Worm (Caenorhabditis elegans): Measurements from ENCODE around the gene sid-1.

Gene sid-1

DNA sequence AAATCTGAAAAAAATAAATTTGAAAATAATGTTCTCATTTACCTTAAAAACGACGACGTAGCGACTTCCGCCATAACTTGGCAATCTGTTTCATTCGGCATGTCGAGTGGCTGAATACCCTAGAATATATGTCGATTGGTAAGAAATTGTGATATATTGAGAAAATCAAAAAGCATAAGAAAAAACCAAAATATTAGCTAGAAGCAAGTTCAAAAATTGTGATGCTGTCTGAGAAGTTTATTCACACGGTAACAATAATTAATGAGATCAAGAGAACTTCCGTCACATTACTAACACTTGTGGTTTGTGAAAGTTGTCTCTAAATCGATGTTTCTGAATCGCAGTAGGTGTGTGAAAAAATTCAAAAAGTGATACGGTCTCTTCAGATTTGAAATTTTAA lies 17.8 kb upstream of the sid-1 start, which contains the start of gene srab-1:
TSS of gene srab-1 (minus strand) at position 101 of the 400 bp plus-strand sequence.
- TF ChIP-seq hlh-6 (tag; optimal IDR thresholded peaks at IDR 0.05) (no peak), ceh-30 (tag; optimal IDR thresholded peaks at IDR 0.05) (no peak), sdc-2 (tag; optimal IDR thresholded peaks at IDR 0.05) (no peak), hlh-15 (tag; optimal IDR thresholded peaks at IDR 0.05) (no peak), eyg-1 (tag; optimal IDR thresholded peaks at IDR 0.05) (no peak), lin-11 (tag; optimal IDR thresholded peaks at IDR 0.05) (no peak), pax-1 (tag; optimal IDR thresholded peaks at IDR 0.05) (no peak), unc-3 (GFP tag; conservative IDR thresholded peaks at IDR 0.05) (no peak), unc-3 (tag; optimal IDR thresholded peaks at IDR 0.05) (no peak), ceh-22 (tag; optimal IDR thresholded peaks at IDR 0.05) (no peak)

DNA sequence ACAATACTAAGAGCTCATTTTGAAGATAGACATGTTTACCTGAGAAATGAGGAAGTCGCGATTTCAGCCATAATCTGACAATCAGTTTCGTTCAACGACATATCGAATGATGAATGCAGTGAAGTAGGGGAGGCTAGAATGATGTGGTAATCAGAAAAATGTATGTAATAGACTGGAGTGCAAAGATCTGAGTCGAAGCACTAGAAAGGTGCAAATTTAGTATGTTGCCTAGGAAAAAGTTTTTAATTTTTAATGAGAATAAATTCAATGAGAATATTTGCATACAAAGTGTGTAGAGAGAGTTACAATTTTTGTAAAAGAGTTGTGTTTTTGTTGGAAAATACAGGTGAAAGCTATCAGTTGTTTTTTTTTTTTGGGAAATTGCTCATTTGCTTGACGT lies 14.8 kb upstream of the sid-1 start, which contains the start of gene srab-2:
TSS of gene srab-2 (minus strand) at position 101 of the 400 bp plus-strand sequence.
- no peak for TF ChIP-seq pha-2 (tag; optimal IDR thresholded peaks at IDR 0.05)
- TF ChIP-seq pat-9 (tag; optimal IDR thresholded peaks at IDR 0.05) = no peak
- no peak for TF ChIP-seq pha-4 (tag; optimal IDR thresholded peaks at IDR 0.05)
- TF ChIP-seq ceh-24 (tag; optimal IDR thresholded peaks at IDR 0.05) = no peak
- no peak for TF ChIP-seq ceh-48 (tag; optimal IDR thresholded peaks at IDR 0.05)
- no peak for TF ChIP-seq ztf-16 (tag; optimal IDR thresholded peaks at IDR 0.05)
- no peak for TF ChIP-seq F13H6.1 (tag; optimal IDR thresholded peaks at IDR 0.05)
- TF ChIP-seq ceh-14 (tag; optimal IDR thresholded peaks at IDR 0.05) = no peak
- TF ChIP-seq tbx-7 (tag; optimal IDR thresholded peaks at IDR 0.05) = no peak
- TF ChIP-seq ttx-3 (tag; optimal IDR thresholded peaks at IDR 0.05) = no peak
- TF ChIP-seq fkh-10 (GFP tag; optimal IDR thresholded peaks at IDR 0.05) = no peak

DNA sequence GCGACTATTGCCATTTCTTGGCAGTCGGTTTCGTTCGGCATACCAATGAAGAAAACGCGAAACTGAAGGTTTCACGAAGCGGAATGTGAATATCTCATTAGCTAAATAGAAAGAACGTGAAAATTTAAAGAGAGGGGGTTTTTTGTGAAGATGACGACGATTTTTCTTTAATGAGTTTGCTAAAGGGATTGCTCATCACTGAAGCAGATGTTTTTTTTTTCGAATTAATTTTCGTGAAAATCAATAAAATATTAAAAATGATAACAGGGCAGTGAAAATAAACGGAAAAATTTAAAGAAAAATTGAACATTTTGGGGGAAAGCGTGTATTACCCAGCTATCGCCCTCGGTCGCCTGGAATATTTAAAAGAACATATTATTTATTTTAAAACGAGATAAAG lies 12.0 kb upstream of the sid-1 start, which contains the start of gene srab-3:
TSS of gene srab-3 (minus strand) at position 101 of the 400 bp plus-strand sequence.
- no peak for TF ChIP-seq pha-2 (tag; optimal IDR thresholded peaks at IDR 0.05)
- TF ChIP-seq ceh-18 (tag; optimal IDR thresholded peaks at IDR 0.05) = no peak
- no peak for TF ChIP-seq ceh-19 (GFP tag; optimal IDR thresholded peaks at IDR 0.05)
- TF ChIP-seq gmeb-2 (tag; optimal IDR thresholded peaks at IDR 0.05) = no peak
- TF ChIP-seq ets-4 (tag; optimal IDR thresholded peaks at IDR 0.05) = no peak
- no peak for TF ChIP-seq syd-9 (tag; optimal IDR thresholded peaks at IDR 0.05)
- no peak for TF ChIP-seq hlh-8 (tag; optimal IDR thresholded peaks at IDR 0.05)
- no peak for TF ChIP-seq T23F11.4 (GFP tag; optimal IDR thresholded peaks at IDR 0.05)
- no peak for TF ChIP-seq tbx-2 (tag; optimal IDR thresholded peaks at IDR 0.05)
- no peak for TF ChIP-seq Y22D7AL.16 (tag; optimal IDR thresholded peaks at IDR 0.05)
- no peak for TF ChIP-seq unc-42 (tag; optimal IDR thresholded peaks at IDR 0.05)
- TF ChIP-seq ceh-9 (tag; optimal IDR thresholded peaks at IDR 0.05) = no peak
- no peak for TF ChIP-seq nhr-232 (tag; optimal IDR thresholded peaks at IDR 0.05)
- TF ChIP-seq pha-4 (tag; optimal IDR thresholded peaks at IDR 0.05) = no peak
- no peak for TF ChIP-seq fax-1 (tag; optimal IDR thresholded peaks at IDR 0.05)
- no peak for TF ChIP-seq pag-3 (tag; optimal IDR thresholded peaks at IDR 0.05; ENCODE audit: borderline replicate concordance)

DNA sequence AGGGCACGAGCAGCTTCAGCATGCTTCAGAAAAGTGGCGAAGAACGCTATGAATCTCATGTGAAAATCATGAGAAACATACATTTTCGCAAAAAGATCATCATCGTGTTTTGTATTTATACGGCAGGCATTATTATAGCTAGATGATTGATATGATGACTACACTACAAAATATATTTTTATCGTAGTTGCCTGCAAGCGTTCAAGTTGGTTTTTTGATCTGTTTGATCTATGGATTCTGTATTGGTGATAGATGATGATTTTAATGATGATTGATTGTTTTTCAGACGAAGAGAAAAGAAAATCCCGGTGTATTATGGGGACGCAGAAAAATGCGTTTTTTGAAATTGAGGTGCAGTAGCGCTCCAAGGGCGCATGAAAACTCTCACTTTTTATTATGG lies 9.1 kb upstream of the sid-1 start, which contains the start of gene ugt-63:
TSS of gene ugt-63 (minus strand) at position 89 of the 400 bp plus-strand sequence.
- TF ChIP-seq npax-4 (tag; optimal IDR thresholded peaks at IDR 0.05) = no peak
- no peak for TF ChIP-seq unc-86 (tag; optimal IDR thresholded peaks at IDR 0.05)
- no peak for TF ChIP-seq C38D4.7 (GFP tag; optimal IDR thresholded peaks at IDR 0.05)
- TF ChIP-seq ceh-19 (GFP tag; optimal IDR thresholded peaks at IDR 0.05) = no peak

All from whole organism, late embryonic.